Fruit fly (Drosophila melanogaster) whole organism, embryonic: Measurements from ENCODE around the gene CG13386.

ENCODE experiments used
- CG10267 ChIP-seq: fragments of 200-800 bp; sonication (Bioruptor generic); optimal IDR thresholded peaks from 2 replicates; lab custom pipeline; 2018; ENCODE audit warnings: missing biosample characterization, mild to moderate bottlenecking, missing genetic modification characterization, moderate library complexity
- CG10431 ChIP-seq: fragments of 200-800 bp; sonication (Bioruptor generic); optimal IDR thresholded peaks from 3 replicates; lab custom pipeline; 2018; ENCODE audit warnings: missing biosample characterization, mild to moderate bottlenecking, missing genetic modification characterization
- CG11093 ChIP-seq: fragments of 200-800 bp; sonication (Bioruptor generic); IDR thresholded peaks from 3 replicates; pipeline ENCODE4 v1.3.6; 2022; ENCODE audit warnings: missing biosample characterization, missing genetic modification characterization
- CG13624 ChIP-seq: fragments of 200-800 bp; sonication (Bioruptor generic); optimal IDR thresholded peaks from 2 replicates; lab custom pipeline; 2016; ENCODE audit warnings: missing biosample characterization, missing genetic modification characterization
- CG15269 ChIP-seq: fragments of 200-800 bp; sonication (Bioruptor generic); optimal IDR thresholded peaks from 2 replicates; lab custom pipeline; 2018; ENCODE audit warnings: missing biosample characterization, mild to moderate bottlenecking, missing genetic modification characterization, moderate library complexity
- CG16813 ChIP-seq: fragments of 200-800 bp; sonication (Bioruptor generic); IDR thresholded peaks from 3 replicates; pipeline ENCODE4 v1.3.6; 2022; ENCODE audit warnings: missing biosample characterization, missing genetic modification characterization; ENCODE audit not compliant: partially characterized antibody
- CG16815 ChIP-seq: fragments of 200-800 bp; sonication (Bioruptor generic); optimal IDR thresholded peaks from 3 replicates; lab custom pipeline; 2017; ENCODE audit warnings: missing biosample characterization, mild to moderate bottlenecking, missing genetic modification characterization
- CG16863 ChIP-seq: fragments of 200-800 bp; sonication (Bioruptor generic); optimal IDR thresholded peaks from 3 replicates; lab custom pipeline; 2016; ENCODE audit warnings: missing biosample characterization, missing genetic modification characterization
- CG17186 ChIP-seq: fragments of 200-800 bp; sonication (Bioruptor generic); optimal IDR thresholded peaks from 3 replicates; lab custom pipeline; 2017; ENCODE audit warnings: missing biosample characterization, missing genetic modification reagents, missing genetic modification characterization
- CG17912 ChIP-seq: fragments of 200-800 bp; sonication (Bioruptor generic); optimal IDR thresholded peaks from 2 replicates; lab custom pipeline; 2018; ENCODE audit warnings: missing biosample characterization, mild to moderate bottlenecking, missing genetic modification characterization
- CG3847 ChIP-seq: fragments of 200-800 bp; sonication (Bioruptor generic); IDR thresholded peaks from 2 replicates; pipeline ENCODE4 v1.3.6; 2022; ENCODE audit warnings: missing biosample characterization, missing genetic modification characterization
- CG3995 ChIP-seq: fragments of 200-800 bp; sonication (Bioruptor generic); optimal IDR thresholded peaks from 3 replicates; lab custom pipeline; 2016; ENCODE audit warnings: missing biosample characterization, missing genetic modification characterization
- CG4404 ChIP-seq: fragments of 200-800 bp; sonication (Bioruptor generic); IDR thresholded peaks from 2 replicates; pipeline ENCODE4 v1.3.6; 2022; ENCODE audit warnings: missing biosample characterization, missing genetic modification characterization
- CG8944 ChIP-seq: fragments of 200-800 bp; sonication (Bioruptor generic); optimal IDR thresholded peaks from 3 replicates; lab custom pipeline; 2016; ENCODE audit warnings: missing biosample characterization, missing genetic modification characterization
- Camta ChIP-seq: fragments of 200-800 bp; sonication (Bioruptor generic); optimal IDR thresholded peaks from 2 replicates; lab custom pipeline; 2016; ENCODE audit warnings: missing biosample characterization, missing genetic modification characterization
- Dp ChIP-seq: fragments of 200-800 bp; sonication (Bioruptor generic); optimal IDR thresholded peaks from 2 replicates; lab custom pipeline; 2018; ENCODE audit warnings: missing biosample characterization, mild to moderate bottlenecking, missing genetic modification characterization, moderate library complexity
- E2f2 ChIP-seq: fragments of 200-800 bp; sonication (Bioruptor generic); IDR thresholded peaks from 2 replicates; pipeline ENCODE4 v1.3.6; 2022; ENCODE audit warnings: missing biosample characterization, missing genetic modification characterization
- Eip74EF ChIP-seq, 2 experiments: fragments of 200-800 bp in 1 of 2; fragments of >200 bp in 1 of 2; sonication (Bioruptor generic) in 1 of 2; optimal IDR thresholded peaks; 2 replicates each; lab custom pipeline; 2017 to 2019; ENCODE audit warnings: missing biosample characterization in 2 of 2, missing genetic modification characterization in 2 of 2, mild to moderate bottlenecking in 1 of 2, moderate library complexity in 1 of 2
- Fer3 ChIP-seq: fragments of 200-800 bp; sonication (Bioruptor generic); optimal IDR thresholded peaks from 2 replicates; lab custom pipeline; 2018; ENCODE audit warnings: missing biosample characterization, mild to moderate bottlenecking, missing genetic modification characterization, moderate library complexity
- Hr78 ChIP-seq, 2 experiments: fragments of 200-800 bp in 1 of 2; fragments of >200 bp in 1 of 2; sonication (Bioruptor generic) in 1 of 2; optimal IDR thresholded peaks; 2 replicates each; lab custom pipeline; 2017 to 2019; ENCODE audit warnings: missing biosample characterization in 2 of 2, missing genetic modification characterization in 2 of 2, mild to moderate bottlenecking in 1 of 2, moderate library complexity in 1 of 2
- MBD-R2 ChIP-seq: fragments of 200-800 bp; sonication (Bioruptor generic); IDR thresholded peaks from 2 replicates; pipeline ENCODE4 v1.3.6; 2022; ENCODE audit warnings: missing biosample characterization, missing genetic modification characterization
- MESR4 ChIP-seq: fragments of 200-800 bp; sonication (Bioruptor generic); optimal IDR thresholded peaks from 2 replicates; lab custom pipeline; 2018; ENCODE audit warnings: missing biosample characterization, mild to moderate bottlenecking, missing genetic modification characterization, moderate library complexity
- Mrtf ChIP-seq: fragments of 200-800 bp; sonication (Bioruptor generic); IDR thresholded peaks from 3 replicates; pipeline ENCODE4 v1.3.6; 2022; ENCODE audit warnings: missing biosample characterization, missing genetic modification characterization
- Ptx1 ChIP-seq: fragments of 200-800 bp; sonication (Bioruptor generic); IDR thresholded peaks from 2 replicates; pipeline ENCODE4 v1.3.6; 2022; ENCODE audit warnings: missing biosample characterization, missing genetic modification characterization
- Rx ChIP-seq: fragments of 200-800 bp; sonication (Bioruptor generic); IDR thresholded peaks from 2 replicates; pipeline ENCODE4 v1.3.6; 2022; ENCODE audit warnings: missing biosample characterization, missing genetic modification characterization
- Usf ChIP-seq: fragments of 200-800 bp; sonication (Bioruptor generic); optimal IDR thresholded peaks from 2 replicates; lab custom pipeline; 2017; ENCODE audit warnings: missing genotype, missing biosample characterization, missing genetic modification characterization
- Vsx1 ChIP-seq: fragments of 200-800 bp; sonication (Bioruptor generic); optimal IDR thresholded peaks from 2 replicates; lab custom pipeline; 2017; ENCODE audit warnings: missing biosample characterization, mild to moderate bottlenecking, missing genetic modification characterization, missing genetic modification reagents
- ara ChIP-seq: fragments of 200-800 bp; sonication (Bioruptor generic); IDR thresholded peaks from 2 replicates; pipeline ENCODE4 v1.3.6; 2022; ENCODE audit warnings: missing biosample characterization, missing genetic modification characterization
- ash1 ChIP-seq: fragments of 200-800 bp; sonication (Bioruptor generic); optimal IDR thresholded peaks from 2 replicates; lab custom pipeline; 2018; ENCODE audit warnings: missing biosample characterization, mild to moderate bottlenecking, missing genetic modification characterization
- cad ChIP-seq: fragments of >200 bp; optimal IDR thresholded peaks from 2 replicates; lab custom pipeline; 2017; ENCODE audit warnings: missing biosample characterization, missing genetic modification characterization
- crp ChIP-seq, 2 experiments: fragments of 200-800 bp; sonication (Bioruptor generic); optimal IDR thresholded peaks; 2 replicates in 1 of 2; 3 replicates in 1 of 2; lab custom pipeline; 2017; ENCODE audit warnings: missing biosample characterization in 2 of 2, missing genetic modification characterization in 2 of 2, mild to moderate bottlenecking in 1 of 2, moderate library complexity in 1 of 2
- cwo ChIP-seq: fragments of 200-800 bp; sonication (Bioruptor generic); optimal IDR thresholded peaks from 3 replicates; lab custom pipeline; 2017; ENCODE audit warnings: missing biosample characterization, missing genetic modification characterization, mild to moderate bottlenecking, moderate library complexity, missing genetic modification reagents
- gce ChIP-seq: fragments of 200-800 bp; sonication (Bioruptor generic); IDR thresholded peaks from 3 replicates; pipeline ENCODE4 v1.3.6; 2022; ENCODE audit warnings: missing biosample characterization, missing genetic modification characterization
- grn ChIP-seq: fragments of 200-800 bp; sonication (Bioruptor generic); optimal IDR thresholded peaks from 3 replicates; lab custom pipeline; 2017; ENCODE audit warnings: missing biosample characterization, missing genetic modification characterization
- inv ChIP-seq: fragments of 200-800 bp; sonication (Bioruptor generic); IDR thresholded peaks from 2 replicates; pipeline ENCODE4 v1.3.6; 2022; ENCODE audit warnings: missing biosample characterization, missing genetic modification characterization; ENCODE audit not compliant: partially characterized antibody
- kni ChIP-seq: fragments of 200-800 bp; sonication (Bioruptor generic); optimal IDR thresholded peaks from 3 replicates; lab custom pipeline; 2017; ENCODE audit warnings: mild to moderate bottlenecking, missing biosample characterization, missing genetic modification reagents, missing genetic modification characterization
- luna ChIP-seq: fragments of 200-800 bp; sonication (Bioruptor generic); optimal IDR thresholded peaks from 2 replicates; lab custom pipeline; 2016; ENCODE audit warnings: missing biosample characterization, missing genetic modification characterization
- nerfin-1 ChIP-seq: fragments of 200-800 bp; sonication (Bioruptor generic); optimal IDR thresholded peaks from 3 replicates; lab custom pipeline; 2019; ENCODE audit warnings: missing biosample characterization, mild to moderate bottlenecking, missing genetic modification characterization, moderate library complexity
- prd ChIP-seq, 3 experiments: fragments of >200 bp in 2 of 3; fragments of 200-800 bp in 1 of 3; sonication (Bioruptor generic) in 1 of 3; optimal IDR thresholded peaks in 2 of 3; IDR thresholded peaks in 1 of 3; 2 replicates in 2 of 3; 3 replicates in 1 of 3; pipeline versions ENCODE4 v1.3.6 to Lab custom; 2017 to 2022; ENCODE audit warnings: missing biosample characterization in 1 of 3, missing genetic modification characterization in 1 of 3
- pzg ChIP-seq: fragments of 200-800 bp; sonication (Bioruptor generic); optimal IDR thresholded peaks from 3 replicates; lab custom pipeline; 2018; ENCODE audit warnings: missing biosample characterization, mild to moderate bottlenecking, missing genetic modification characterization, moderate library complexity
- row ChIP-seq: fragments of 200-800 bp; sonication (Bioruptor generic); IDR thresholded peaks from 3 replicates; pipeline ENCODE4 v1.3.6; 2022; ENCODE audit warnings: missing biosample characterization, missing genetic modification characterization
- sna ChIP-seq: fragments of 200-800 bp; sonication (Bioruptor generic); IDR thresholded peaks from 2 replicates; pipeline ENCODE4 v1.3.6; 2022; ENCODE audit warnings: missing biosample characterization, missing genetic modification characterization; ENCODE audit not compliant: partially characterized antibody
- stwl ChIP-seq: fragments of 200-800 bp; sonication (Bioruptor generic); optimal IDR thresholded peaks from 3 replicates; lab custom pipeline; 2018; ENCODE audit warnings: missing biosample characterization, mild to moderate bottlenecking, missing genetic modification characterization, moderate library complexity
- tup ChIP-seq: fragments of 200-800 bp; sonication (Bioruptor generic); optimal IDR thresholded peaks from 2 replicates; lab custom pipeline; 2016; ENCODE audit warnings: missing biosample characterization, mild to moderate bottlenecking, missing genetic modification characterization, moderate library complexity
- vfl ChIP-seq: fragments of 200-800 bp; sonication (Bioruptor generic); optimal IDR thresholded peaks from 2 replicates; lab custom pipeline; 2016; ENCODE audit warnings: missing biosample characterization, missing genetic modification characterization
- zfh1 ChIP-seq: fragments of 200-800 bp; sonication (Bioruptor generic); IDR thresholded peaks from 3 replicates; pipeline ENCODE4 v1.3.6; 2022; ENCODE audit warnings: missing biosample characterization, missing genetic modification characterization
- zfh2 ChIP-seq: fragments of 200-800 bp; sonication (Bioruptor generic); optimal IDR thresholded peaks from 2 replicates; lab custom pipeline; 2016; ENCODE audit warnings: missing biosample characterization, missing genetic modification characterization

Gene CG13386

DNA sequence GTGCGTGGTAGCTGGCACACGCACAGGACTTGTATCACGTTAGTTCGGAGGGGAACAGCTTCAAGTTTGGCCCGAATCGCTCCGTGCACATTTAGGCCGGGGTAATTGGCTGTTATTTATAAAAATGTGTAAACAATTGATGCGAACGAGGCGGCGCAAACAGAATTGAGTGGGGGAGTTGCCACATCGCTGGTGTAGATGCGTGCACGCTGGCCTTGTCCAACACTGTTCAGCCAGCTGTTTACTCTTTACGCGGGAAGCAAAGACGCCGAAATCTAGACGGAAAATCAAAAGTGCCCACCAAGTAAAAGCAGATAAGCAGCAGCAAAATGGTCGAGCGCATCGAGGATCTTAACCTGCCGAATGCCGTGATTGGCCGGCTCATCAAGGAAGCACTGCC is 38.4 kb downstream of the CG13386 start, which contains the start of the genes D12 and Chrac-14 (continued):
- no peak for TF ChIP-seq CG8944 (GFP tag; lab: Kevin White, UChicago)

DNA sequence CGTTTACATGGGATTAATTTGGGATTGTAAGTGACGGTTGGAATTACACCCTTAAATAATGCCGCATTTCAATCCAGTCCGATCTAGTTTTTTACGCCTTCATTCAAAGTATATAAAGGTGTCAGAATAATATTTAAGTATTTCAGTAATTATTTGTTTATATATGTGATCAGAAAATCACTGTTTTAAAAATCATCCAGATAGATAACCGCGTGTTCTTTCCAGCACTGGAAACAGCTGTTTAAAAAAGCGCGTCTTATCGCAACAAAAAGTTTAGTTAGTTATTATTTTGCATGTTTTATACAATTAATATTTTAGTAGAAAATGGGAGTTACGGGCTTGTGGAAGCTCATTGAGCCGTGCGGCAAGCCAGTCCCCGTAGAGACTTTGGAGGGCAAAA is 39.2 kb downstream of the CG13386 start, which contains the start of gene mus201:
Gene mus201, plus strand, starts transcription at position 118 of the 400 bp plus-strand sequence.
- TF ChIP-seq CG16815 (GFP tag; lab: Kevin White, UChicago) (no peak), Mrtf (no peak), Rx (GFP tag; lab: Robert Waterston, UW) (no peak), MBD-R2 (peak; percentile 79), row (GFP tag; lab: Robert Waterston, UW) (peak; percentile 32; the same call in 1 of the 3 replicates), CG16813 (GFP tag; lab: Robert Waterston, UW) (no peak), CG10267 (tag; lab: Kevin White, UChicago) (peak; percentile 76), Dp (GFP tag; lab: Kevin White, UChicago) (peak; percentile 41), CG13624 (GFP tag; lab: Kevin White, UChicago) (no peak), crp (GFP tag; optimal IDR thresholded peaks at IDR 0.05; lab: Kevin White, UChicago) (peak in 1 of 2 experiments; percentile 80), ara (GFP tag; lab: Robert Waterston, UW) (no peak), Camta (no peak), gce (no peak), prd (optimal IDR thresholded peaks at IDR 0.05; lab: Kevin White, UChicago) (no peak), prd (GFP tag; IDR thresholded peaks at IDR 0.05; lab: Robert Waterston, UW) (no peak), CG16863 (no peak), Usf (GFP tag; lab: Kevin White, UChicago) (no peak), tup (no peak), Vsx1 (GFP tag; lab: Kevin White, UChicago) (no peak), nerfin-1 (tag; lab: Kevin White, UChicago) (no peak), Eip74EF (GFP tag; optimal IDR thresholded peaks at IDR 0.05; lab: Kevin White, UChicago) (no peak), CG17912 (no peak), CG11093 (GFP tag; lab: Robert Waterston, UW) (no peak), Fer3 (tag; lab: Kevin White, UChicago) (no peak), CG3847 (GFP tag; lab: Robert Waterston, UW) (no peak), zfh2 (GFP tag; lab: Kevin White, UChicago) (no peak), cwo (GFP tag; lab: Kevin White, UChicago) (no peak), Ptx1 (no peak), sna (GFP tag; lab: Robert Waterston, UW) (no peak), luna (GFP tag; lab: Kevin White, UChicago) (no peak), ash1 (GFP tag; lab: Kevin White, UChicago) (no peak), pzg (GFP tag; lab: Kevin White, UChicago) (peak; percentile 23), stwl (tag; lab: Kevin White, UChicago) (peak; percentile 19), zfh1 (GFP tag; lab: Robert Waterston, UW) (no peak), CG17186 (GFP tag; lab: Kevin White, UChicago) (peak; percentile 13), E2f2 (peak; percentile 47; the same call in 1 of the 2 replicates), CG15269 (tag; lab: Kevin White, UChicago) (no peak), CG4404 (GFP tag; lab: Robert Waterston, UW) (no peak), vfl (GFP tag; lab: Kevin White, UChicago) (no peak), cad (GFP tag; lab: Kevin White, UChicago) (no peak), kni (no peak), CG3995 (GFP tag; lab: Kevin White, UChicago) (peak; percentile 97), Hr78 (GFP tag; optimal IDR thresholded peaks at IDR 0.05; lab: Kevin White, UChicago) (no peak), grn (GFP tag; lab: Kevin White, UChicago) (no peak), MESR4 (GFP tag; lab: Kevin White, UChicago) (no peak), CG10431 (peak; percentile 68), inv (no peak)
